Worm (Caenorhabditis elegans) whole organism, mixed stage, embryonic: ENCODE measurements around the gene rig-1.

Experiments used
- lin-13 ChIP-seq: fragments of 150-350 bp; optimal IDR thresholded peaks from 2 replicates; lab custom pipeline; 2014; ENCODE audit warnings: missing biosample characterization, missing genetic modification characterization
- mab-5 ChIP-seq: fragments of 150-350 bp; optimal IDR thresholded peaks from 2 replicates; lab custom pipeline; 2014; ENCODE audit warnings: missing biosample characterization, missing genetic modification characterization
- pha-4 ChIP-seq: fragments of 150-350 bp; optimal IDR thresholded peaks from 2 replicates; lab custom pipeline; 2018; ENCODE audit warnings: missing biosample characterization, missing genetic modification reagents, missing genetic modification characterization
- snpc-4 ChIP-seq: fragments of 150-350 bp; optimal IDR thresholded peaks from 2 replicates; lab custom pipeline; 2014; ENCODE audit warnings: missing biosample characterization, missing genetic modification characterization
- tbx-8 ChIP-seq: fragments of 200-800 bp; sonication (Bioruptor generic); optimal IDR thresholded peaks from 2 replicates; lab custom pipeline; 2018; ENCODE audit warnings: mild to moderate bottlenecking, missing genetic modification characterization, moderate library complexity, missing compliant biosample characterization
- ztf-11 ChIP-seq: fragments of 150-350 bp; optimal IDR thresholded peaks from 2 replicates; lab custom pipeline; 2014; ENCODE audit warnings: missing biosample characterization, missing genetic modification characterization

ce11 chrX:8677873-8678272 lies 17.5 kb downstream of the rig-1 start:
- TF ChIP-seq tbx-8 (GFP tag; lab: Kevin White, UChicago), result no peak
- no peak for TF ChIP-seq lin-13 (tag; lab: Kevin White, UChicago)
- TF ChIP-seq ztf-11, result no peak
- no peak for TF ChIP-seq pha-4 (tag; lab: Kevin White, UChicago)
- no peak for TF ChIP-seq snpc-4 (tag; lab: Kevin White, UChicago)
- no peak for TF ChIP-seq mab-5 (tag; lab: Kevin White, UChicago)
